Fruit fly (Drosophila melanogaster): ENCODE measurements around the gene hec.

- TF ChIP-seq ac (GFP tag; optimal IDR thresholded peaks at IDR 0.05) (no peak), CG6272 (GFP tag; IDR thresholded peaks at IDR 0.05) (no peak), dm (GFP tag; optimal IDR thresholded peaks at IDR 0.05) (no peak), dan (GFP tag; IDR thresholded peaks at IDR 0.05) (no peak), tll (GFP tag; optimal IDR thresholded peaks at IDR 0.05) (no peak), btn (GFP tag; optimal IDR thresholded peaks at IDR 0.05) (no peak)
Measured at dm6 chrX:12970411-12970810, 13.1 kb upstream of the hec start, which contains the start of gene CG15721.

Measured in whole organism, embryonic.